Fruit fly (Drosophila melanogaster): ENCODE data around the gene prd.

DNA sequence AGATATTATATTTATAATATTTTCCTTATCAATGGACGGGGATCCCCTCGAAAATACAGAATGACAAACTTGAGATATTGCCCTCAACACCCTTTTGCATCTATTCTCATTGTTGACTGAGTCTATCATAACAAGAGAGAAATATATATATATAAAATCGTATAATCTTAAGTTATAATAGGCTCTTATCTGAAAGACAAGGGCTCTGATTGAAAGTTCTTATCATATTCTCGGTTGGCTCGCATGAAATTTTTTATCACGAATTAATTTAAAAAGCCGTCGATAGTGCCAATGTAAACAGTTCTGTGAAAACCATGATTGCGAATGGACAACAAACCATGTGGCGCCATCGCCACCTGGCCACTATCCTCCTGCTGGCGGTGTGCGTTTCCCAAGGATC lies 25.2 kb upstream of the prd start, which contains the start of gene Phae2:
- TF ChIP-seq Dll (optimal IDR thresholded peaks at IDR 0.05) = no peak
- TF ChIP-seq usp (GFP tag; optimal IDR thresholded peaks at IDR 0.05) = no peak
- no peak for TF ChIP-seq psq (optimal IDR thresholded peaks at IDR 0.05)
- TF ChIP-seq CG8478 (optimal IDR thresholded peaks at IDR 0.05) = no peak
- no peak for TF ChIP-seq pan (optimal IDR thresholded peaks at IDR 0.05)
